Fruit fly (Drosophila melanogaster): ENCODE data around the gene CG44227.

The CG44227 gene

dm6 chr3R:8670529-8671491 is 14.2 kb downstream of the CG44227 start, which contains the start of gene p (continued):
- TF ChIP-seq bsh (GFP tag; optimal IDR thresholded peaks at IDR 0.05) (peak in 1 of 2 experiments; percentile 50), Dad (GFP tag; optimal IDR thresholded peaks at IDR 0.05) (peak; percentile 37), tna (GFP tag; IDR thresholded peaks at IDR 0.05; ENCODE audit: partially characterized antibody) (no peak), sna (GFP tag; IDR thresholded peaks at IDR 0.05; ENCODE audit: partially characterized antibody) (no peak), CG7928 (GFP tag; optimal IDR thresholded peaks at IDR 0.05) (no peak), NfI (GFP tag; optimal IDR thresholded peaks at IDR 0.05) (peak; percentile 10), Dll (GFP tag; IDR thresholded peaks at IDR 0.05; ENCODE audit: partially characterized antibody) (0 out of 4 replicates have a peak, but pooled peaks have one; percentile 18), hkb (optimal IDR thresholded peaks at IDR 0.05) (no peak), hkb (GFP tag; IDR thresholded peaks at IDR 0.05) (peak; percentile 55; the same call in 1 of the 2 replicates), toy (GFP tag; IDR thresholded peaks at IDR 0.05) (no peak), CG16815 (GFP tag; optimal IDR thresholded peaks at IDR 0.05) (peak; percentile 6), CG17359 (tag; optimal IDR thresholded peaks at IDR 0.05) (peak; percentile 71), zfh2 (GFP tag; optimal IDR thresholded peaks at IDR 0.05) (peak; percentile 40), CG32767 (GFP tag; IDR thresholded peaks at IDR 0.05) (no peak), CG1233 (GFP tag; optimal IDR thresholded peaks at IDR 0.05) (peak; percentile 34), Blimp-1 (GFP tag; optimal IDR thresholded peaks at IDR 0.05) (peak; percentile 34), CG12104 (GFP tag; optimal IDR thresholded peaks at IDR 0.05) (no peak), Dip3 (GFP tag; optimal IDR thresholded peaks at IDR 0.05) (peak; percentile 30), NK7.1 (GFP tag; optimal IDR thresholded peaks at IDR 0.05) (peak; percentile 10), CG12071 (GFP tag; optimal IDR thresholded peaks at IDR 0.05) (peak; percentile 34), fu2 (GFP tag; optimal IDR thresholded peaks at IDR 0.05) (peak; percentile 45), nmo (GFP tag; optimal IDR thresholded peaks at IDR 0.05) (peak; percentile 13), tup (GFP tag; optimal IDR thresholded peaks at IDR 0.05) (no peak), CG8944 (GFP tag; optimal IDR thresholded peaks at IDR 0.05) (no peak), Adf1 (GFP tag; IDR thresholded peaks at IDR 0.05) (no peak), Dbx (GFP tag; IDR thresholded peaks at IDR 0.05) (0 out of 3 replicates have a peak, but pooled peaks have one; percentile 25), tx (GFP tag; optimal IDR thresholded peaks at IDR 0.05) (no peak), fd96Cb (tag; optimal IDR thresholded peaks at IDR 0.05) (no peak), Tbp (GFP tag; optimal IDR thresholded peaks at IDR 0.05) (no peak), kni (GFP tag; optimal IDR thresholded peaks at IDR 0.05) (peak; percentile 63), onecut (GFP tag; IDR thresholded peaks at IDR 0.05) (0 out of 2 replicates have a peak, but pooled peaks have one; percentile 12), NC2α (GFP tag; optimal IDR thresholded peaks at IDR 0.05) (peak; percentile 2), Rfx (GFP tag; IDR thresholded peaks at IDR 0.05) (peak; percentile 51), CG9817 (tag; optimal IDR thresholded peaks at IDR 0.05) (no peak), CG3995 (GFP tag; optimal IDR thresholded peaks at IDR 0.05) (peak; percentile 70), dysf (GFP tag; IDR thresholded peaks at IDR 0.05) (0 out of 3 replicates have a peak, but pooled peaks have one; percentile 11), HLHmδ (GFP tag; optimal IDR thresholded peaks at IDR 0.05) (no peak), CG12299 (tag; optimal IDR thresholded peaks at IDR 0.05) (peak; percentile 37), zen (tag; optimal IDR thresholded peaks at IDR 0.05) (no peak), Hsf (GFP tag; optimal IDR thresholded peaks at IDR 0.05) (peak; percentile 50), bigmax (GFP tag; optimal IDR thresholded peaks at IDR 0.05) (no peak), pfk (GFP tag; optimal IDR thresholded peaks at IDR 0.05) (peak; percentile 30), CG13624 (GFP tag; optimal IDR thresholded peaks at IDR 0.05) (peak; percentile 14), CG12155 (GFP tag; optimal IDR thresholded peaks at IDR 0.05) (peak; percentile 26), CG31441 (GFP tag; IDR thresholded peaks at IDR 0.05) (peak; percentile 26; the same call in 1 of the 2 replicates), ara (GFP tag; IDR thresholded peaks at IDR 0.05) (no peak), unpg (GFP tag; optimal IDR thresholded peaks at IDR 0.05) (peak; percentile 58), Chrac-16 (GFP tag; optimal IDR thresholded peaks at IDR 0.05) (no peak)
